Worm (Caenorhabditis elegans): ENCODE measurements around the gene best-13.

DNA sequence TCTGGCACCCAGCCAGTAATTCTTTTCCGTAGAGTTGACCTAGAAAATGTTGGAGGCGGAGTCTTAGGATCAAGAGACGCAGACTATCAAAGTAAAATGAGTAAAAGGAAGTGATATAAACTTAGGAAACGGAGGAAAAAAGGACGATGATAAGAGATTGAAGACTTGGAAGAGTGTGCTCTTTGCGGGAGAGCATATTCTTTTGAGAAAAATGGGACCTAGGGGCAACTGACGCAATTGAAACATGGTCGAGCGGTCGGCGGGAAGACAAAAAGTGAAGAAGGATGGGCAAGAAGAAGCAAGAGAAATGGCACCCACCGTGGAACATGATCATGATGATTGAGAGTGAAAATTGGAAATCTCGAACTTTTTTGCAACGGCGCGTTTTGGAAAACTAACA lies 44.3 kb downstream of the best-13 start:
- TF ChIP-seq ama-1 (optimal IDR thresholded peaks at IDR 0.05) (no peak), odd-2 (tag; optimal IDR thresholded peaks at IDR 0.05) (no peak), C38D4.7 (GFP tag; optimal IDR thresholded peaks at IDR 0.05) (no peak), unc-86 (tag; optimal IDR thresholded peaks at IDR 0.05) (no peak), che-1 (tag; optimal IDR thresholded peaks at IDR 0.05) (no peak), hlh-15 (tag; optimal IDR thresholded peaks at IDR 0.05) (no peak)
